Fruit fly (Drosophila melanogaster) whole organism, embryonic: ENCODE results near the gene CG10834.
A peak's percentile ranks its signal among the peaks of the same experiment; 100 is the strongest.

Source experiments
- Atf3 ChIP-seq: fragments of 200-800 bp; sonication (Bioruptor generic); optimal IDR thresholded peaks from 3 replicates; lab custom pipeline; 2016; ENCODE audit warnings: missing biosample characterization, missing genetic modification characterization
- CG10462 ChIP-seq: fragments of 200-800 bp; sonication (Bioruptor generic); optimal IDR thresholded peaks from 2 replicates; lab custom pipeline; 2016; ENCODE audit warnings: missing biosample characterization, missing genetic modification characterization
- CG10959 ChIP-seq: fragments of 200-800 bp; sonication (Bioruptor generic); IDR thresholded peaks from 2 replicates; pipeline ENCODE4 v1.3.6; 2022; ENCODE audit warnings: missing biosample characterization, missing genetic modification characterization
- CG11456 ChIP-seq: fragments of 200-800 bp; sonication (Bioruptor generic); IDR thresholded peaks from 3 replicates; pipeline ENCODE4 v1.3.6; 2022; ENCODE audit warnings: missing biosample characterization, missing genetic modification characterization
- CG12236 ChIP-seq: fragments of 200-800 bp; sonication (Bioruptor generic); optimal IDR thresholded peaks from 2 replicates; lab custom pipeline; 2016; ENCODE audit warnings: missing biosample characterization, missing genetic modification characterization
- CG1233 ChIP-seq: fragments of 200-800 bp; sonication (Bioruptor generic); optimal IDR thresholded peaks from 4 replicates; lab custom pipeline; 2018; ENCODE audit warnings: missing biosample characterization, mild to moderate bottlenecking, missing genetic modification characterization
- CG13123 ChIP-seq: fragments of 200-800 bp; sonication (Bioruptor generic); optimal IDR thresholded peaks from 2 replicates; lab custom pipeline; 2016; ENCODE audit warnings: missing biosample characterization, missing genetic modification characterization
- CG14014 ChIP-seq: fragments of 200-800 bp; sonication (Bioruptor generic); IDR thresholded peaks from 2 replicates; pipeline ENCODE4 v1.3.6; 2022; ENCODE audit warnings: missing biosample characterization, missing genetic modification characterization
- CG1529 ChIP-seq: fragments of 200-800 bp; sonication (Bioruptor generic); optimal IDR thresholded peaks from 3 replicates; lab custom pipeline; 2018; ENCODE audit warnings: missing biosample characterization, missing genetic modification characterization
- CG1832 ChIP-seq: fragments of 200-800 bp; sonication (Bioruptor generic); optimal IDR thresholded peaks from 2 replicates; lab custom pipeline; 2017; ENCODE audit warnings: missing biosample characterization, mild to moderate bottlenecking, missing genetic modification characterization, inconsistent platforms
- CG2199 ChIP-seq: fragments of 200-800 bp; sonication (Bioruptor generic); IDR thresholded peaks from 3 replicates; pipeline ENCODE4 v1.3.6; 2022; ENCODE audit warnings: missing biosample characterization, missing genetic modification characterization
- CG3065 ChIP-seq: fragments of 200-800 bp; sonication (Bioruptor generic); optimal IDR thresholded peaks from 2 replicates; lab custom pipeline; 2016; ENCODE audit warnings: missing biosample characterization, missing genetic modification characterization
- CG32767 ChIP-seq: fragments of 200-800 bp; sonication (Bioruptor generic); IDR thresholded peaks from 2 replicates; pipeline ENCODE4 v1.3.6; 2022; ENCODE audit warnings: missing biosample characterization, missing genetic modification characterization
- CG3407 ChIP-seq: fragments of 200-800 bp; sonication (Bioruptor generic); optimal IDR thresholded peaks from 2 replicates; lab custom pipeline; 2018; ENCODE audit warnings: missing biosample characterization, mild to moderate bottlenecking, missing genetic modification characterization
- CG4854 ChIP-seq: fragments of 200-800 bp; sonication (Bioruptor generic); optimal IDR thresholded peaks from 2 replicates; lab custom pipeline; 2016; ENCODE audit warnings: missing biosample characterization, missing genetic modification characterization, inconsistent platforms
- CG6254 ChIP-seq: fragments of 200-800 bp; sonication (Bioruptor generic); optimal IDR thresholded peaks from 3 replicates; lab custom pipeline; 2017; ENCODE audit warnings: mild to moderate bottlenecking, missing biosample characterization, missing genetic modification reagents, missing genetic modification characterization
- CG6272 ChIP-seq: fragments of 200-800 bp; sonication (Bioruptor generic); IDR thresholded peaks from 2 replicates; pipeline ENCODE4 v1.3.6; 2022; ENCODE audit warnings: missing biosample characterization, missing genetic modification characterization
- CG6791 ChIP-seq: fragments of 200-800 bp; sonication (Bioruptor generic); IDR thresholded peaks from 3 replicates; pipeline ENCODE4 v1.3.6; 2022; ENCODE audit warnings: missing biosample characterization, missing genetic modification characterization; ENCODE audit not compliant: partially characterized antibody
- CG7987 ChIP-seq: fragments of 200-800 bp; sonication (Bioruptor generic); optimal IDR thresholded peaks from 2 replicates; lab custom pipeline; 2018; ENCODE audit warnings: missing biosample characterization, mild to moderate bottlenecking, missing genetic modification characterization, moderate library complexity
- CG8359 ChIP-seq: fragments of 200-800 bp; sonication (Bioruptor generic); optimal IDR thresholded peaks from 2 replicates; lab custom pipeline; 2017; ENCODE audit warnings: missing biosample characterization, mild to moderate bottlenecking, missing genetic modification characterization, borderline replicate concordance
- CG8924 ChIP-seq: fragments of 200-800 bp; optimal IDR thresholded peaks from 3 replicates; lab custom pipeline; 2019; ENCODE audit warnings: missing biosample characterization, mild to moderate bottlenecking, missing genetic modification characterization, moderate library complexity
- CG9215 ChIP-seq: fragments of 200-800 bp; sonication (Bioruptor generic); IDR thresholded peaks from 2 replicates; pipeline ENCODE4 v1.3.6; 2022; ENCODE audit warnings: missing biosample characterization, missing genetic modification characterization
- CHES-1-like ChIP-seq: fragments of 200-800 bp; sonication (Bioruptor generic); optimal IDR thresholded peaks from 2 replicates; lab custom pipeline; 2016; ENCODE audit warnings: missing biosample characterization, missing genetic modification characterization
- Camta ChIP-seq: fragments of 200-800 bp; sonication (Bioruptor generic); optimal IDR thresholded peaks from 2 replicates; lab custom pipeline; 2016; ENCODE audit warnings: missing biosample characterization, missing genetic modification characterization
- Dbx ChIP-seq: fragments of 200-800 bp; sonication (Bioruptor generic); IDR thresholded peaks from 3 replicates; pipeline ENCODE4 v1.3.6; 2022; ENCODE audit warnings: missing biosample characterization, missing genetic modification characterization
- ERR ChIP-seq: fragments of 200-800 bp; sonication (Bioruptor generic); optimal IDR thresholded peaks from 2 replicates; lab custom pipeline; 2016; ENCODE audit warnings: missing biosample characterization, missing genetic modification characterization
- Fer3 ChIP-seq: fragments of 200-800 bp; sonication (Bioruptor generic); optimal IDR thresholded peaks from 2 replicates; lab custom pipeline; 2018; ENCODE audit warnings: missing biosample characterization, mild to moderate bottlenecking, missing genetic modification characterization, moderate library complexity
- Mad ChIP-seq: fragments of 200-800 bp; sonication (Bioruptor generic); optimal IDR thresholded peaks from 2 replicates; lab custom pipeline; 2016; ENCODE audit warnings: missing biosample characterization, missing genetic modification characterization
- PHDP ChIP-seq: fragments of 200-800 bp; sonication (Bioruptor generic); optimal IDR thresholded peaks from 3 replicates; lab custom pipeline; 2018; ENCODE audit warnings: missing biosample characterization, mild to moderate bottlenecking, missing genetic modification characterization, moderate library complexity
- Sry-β ChIP-seq: fragments of 200-800 bp; sonication (Bioruptor generic); optimal IDR thresholded peaks from 2 replicates; lab custom pipeline; 2018; ENCODE audit warnings: missing biosample characterization, mild to moderate bottlenecking, missing genetic modification characterization, moderate library complexity
- Xrp1 ChIP-seq: fragments of 200-800 bp; sonication (Bioruptor generic); IDR thresholded peaks from 2 replicates; pipeline ENCODE4 v1.3.6; 2022; ENCODE audit warnings: missing biosample characterization, missing genetic modification characterization
- al ChIP-seq: fragments of 200-800 bp; sonication (Bioruptor generic); IDR thresholded peaks from 2 replicates; pipeline ENCODE4 v1.3.6; 2022; ENCODE audit warnings: missing biosample characterization, missing genetic modification characterization
- ato ChIP-seq: fragments of 200-800 bp; sonication (Bioruptor generic); IDR thresholded peaks from 2 replicates; pipeline ENCODE4 v1.3.6; 2022; ENCODE audit warnings: missing biosample characterization, missing genetic modification characterization; ENCODE audit not compliant: partially characterized antibody
- chm ChIP-seq: fragments of 200-800 bp; sonication (Bioruptor generic); IDR thresholded peaks from 2 replicates; pipeline ENCODE4 v1.3.6; 2022; ENCODE audit warnings: missing biosample characterization, missing genetic modification characterization
- exex ChIP-seq: fragments of 200-800 bp; sonication (Bioruptor generic); optimal IDR thresholded peaks from 4 replicates; lab custom pipeline; 2018; ENCODE audit warnings: missing biosample characterization, mild to moderate bottlenecking, missing genetic modification characterization, moderate library complexity
- gce ChIP-seq: fragments of 200-800 bp; sonication (Bioruptor generic); IDR thresholded peaks from 3 replicates; pipeline ENCODE4 v1.3.6; 2022; ENCODE audit warnings: missing biosample characterization, missing genetic modification characterization
- gcm ChIP-seq: fragments of 200-800 bp; sonication (Bioruptor generic); optimal IDR thresholded peaks from 2 replicates; lab custom pipeline; 2019; ENCODE audit warnings: missing biosample characterization, mild to moderate bottlenecking, missing genetic modification characterization, moderate library complexity
- hb ChIP-seq: fragments of 200-800 bp; sonication (Bioruptor generic); IDR thresholded peaks from 3 replicates; pipeline ENCODE4 v1.3.6; 2022; ENCODE audit warnings: missing biosample characterization, missing genetic modification characterization; ENCODE audit not compliant: partially characterized antibody
- hkb ChIP-seq, 2 experiments: fragments of 200-800 bp in 1 of 2; fragments of >200 bp in 1 of 2; sonication (Bioruptor generic) in 1 of 2; IDR thresholded peaks in 1 of 2; optimal IDR thresholded peaks in 1 of 2; 2 replicates each; pipeline versions ENCODE4 v1.3.6 to Lab custom; 2017 to 2022; ENCODE audit warnings: missing biosample characterization in 1 of 2, missing genetic modification characterization in 1 of 2
- ind ChIP-seq: fragments of 200-800 bp; sonication (Bioruptor generic); optimal IDR thresholded peaks from 3 replicates; lab custom pipeline; 2016; ENCODE audit warnings: missing biosample characterization, missing genetic modification characterization
- kah ChIP-seq: fragments of 200-800 bp; sonication (Bioruptor generic); optimal IDR thresholded peaks from 2 replicates; lab custom pipeline; 2018; ENCODE audit warnings: missing biosample characterization, mild to moderate bottlenecking, missing genetic modification characterization
- kni ChIP-seq: fragments of 200-800 bp; sonication (Bioruptor generic); optimal IDR thresholded peaks from 3 replicates; lab custom pipeline; 2017; ENCODE audit warnings: mild to moderate bottlenecking, missing biosample characterization, missing genetic modification reagents, missing genetic modification characterization
- onecut ChIP-seq: fragments of 200-800 bp; sonication (Bioruptor generic); IDR thresholded peaks from 2 replicates; pipeline ENCODE4 v1.3.6; 2022; ENCODE audit warnings: missing biosample characterization, missing genetic modification characterization
- phol ChIP-seq: fragments of 200-800 bp; sonication (Bioruptor generic); optimal IDR thresholded peaks from 3 replicates; lab custom pipeline; 2018; ENCODE audit warnings: missing biosample characterization, mild to moderate bottlenecking, missing genetic modification characterization, moderate library complexity
- pnt ChIP-seq: fragments of 200-800 bp; sonication (Bioruptor generic); optimal IDR thresholded peaks from 3 replicates; lab custom pipeline; 2016; ENCODE audit warnings: missing biosample characterization, missing genetic modification characterization
- pros ChIP-seq: fragments of 200-800 bp; sonication (Bioruptor generic); optimal IDR thresholded peaks from 3 replicates; lab custom pipeline; 2019; ENCODE audit warnings: missing biosample characterization, mild to moderate bottlenecking, missing genetic modification characterization, moderate library complexity
- run ChIP-seq: fragments of 200-800 bp; sonication (Bioruptor generic); optimal IDR thresholded peaks from 3 replicates; lab custom pipeline; 2018; ENCODE audit warnings: missing biosample characterization, mild to moderate bottlenecking, missing genetic modification characterization
- sens ChIP-seq: fragments of 200-800 bp; sonication (Bioruptor generic); peaks from one replicate; lab custom pipeline; 2016; ENCODE audit warnings: missing biosample characterization, missing genetic modification characterization
- sr ChIP-seq: fragments of 200-800 bp; sonication (Bioruptor generic); IDR thresholded peaks from 3 replicates; pipeline ENCODE4 v1.3.6; 2022; ENCODE audit warnings: missing biosample characterization, missing genetic modification characterization
- stc ChIP-seq: fragments of 200-800 bp; sonication (Bioruptor generic); IDR thresholded peaks from 2 replicates; pipeline ENCODE4 v1.3.6; 2022; ENCODE audit warnings: missing biosample characterization, missing genetic modification characterization
- tna ChIP-seq: fragments of 200-800 bp; sonication (Bioruptor generic); IDR thresholded peaks from 2 replicates; pipeline ENCODE4 v1.3.6; 2022; ENCODE audit warnings: missing biosample characterization, missing genetic modification characterization; ENCODE audit not compliant: partially characterized antibody

The CG10834 gene

DNA sequence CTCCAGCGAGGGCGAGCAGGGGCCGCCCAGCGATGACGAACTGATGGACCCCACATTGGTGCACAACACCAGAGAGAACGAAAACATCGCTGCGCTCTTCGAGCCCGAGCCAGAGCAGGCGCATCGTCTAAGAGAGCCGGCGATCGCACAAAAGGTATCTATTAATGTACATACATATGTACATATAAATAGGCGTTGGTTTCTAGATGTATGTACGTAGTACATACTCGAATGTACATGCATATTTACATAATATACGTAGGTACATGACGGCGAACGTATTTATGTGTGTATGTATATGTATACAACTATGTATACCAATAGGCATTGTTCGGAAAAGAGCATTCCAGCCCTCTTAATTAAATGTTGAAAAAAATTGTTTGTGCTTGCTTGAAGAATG lies 37.0 kb upstream of the CG10834 start (continued):
- peak; percentile 14 for TF ChIP-seq Sry-β (GFP tag; lab: Kevin White, UChicago)
- no peak for TF ChIP-seq ind (GFP tag; lab: Kevin White, UChicago)
- TF ChIP-seq Xrp1: peak; percentile 82
- no peak; the same call in 1 of the 2 replicates for TF ChIP-seq CG14014
- no peak for TF ChIP-seq CG10462 (GFP tag; lab: Kevin White, UChicago)
- TF ChIP-seq kni (GFP tag; lab: Kevin White, UChicago): peak; percentile 97
- TF ChIP-seq CHES-1-like: no peak
- TF ChIP-seq onecut (GFP tag; lab: Robert Waterston, UW): peak; percentile 43; the same call in 1 of the 2 replicates
- peak; percentile 48 for TF ChIP-seq exex (tag; lab: Kevin White, UChicago)
- peak; percentile 50 for TF ChIP-seq kah
- TF ChIP-seq ERR (GFP tag; lab: Kevin White, UChicago): no peak
- TF ChIP-seq CG12236: no peak
- TF ChIP-seq CG9215 (GFP tag; lab: Robert Waterston, UW): no peak
- TF ChIP-seq pros (GFP tag; lab: Kevin White, UChicago): peak; percentile 25
- no peak for TF ChIP-seq CG6791 (GFP tag; lab: Robert Waterston, UW)
- TF ChIP-seq Mad (GFP tag; lab: Kevin White, UChicago): no peak
- TF ChIP-seq pnt (GFP tag; lab: Kevin White, UChicago): no peak
- TF ChIP-seq Camta (GFP tag; lab: Kevin White, UChicago): no peak
- no peak for TF ChIP-seq CG11456
- TF ChIP-seq CG2199 (GFP tag; lab: Robert Waterston, UW): no peak
- TF ChIP-seq sens: peak; percentile 45
- TF ChIP-seq CG13123 (GFP tag; lab: Kevin White, UChicago): no peak
- no peak for TF ChIP-seq CG8924 (tag; lab: Kevin White, UChicago)
- TF ChIP-seq PHDP: no peak
- no peak for TF ChIP-seq Atf3 (GFP tag; lab: Kevin White, UChicago)
- TF ChIP-seq stc (GFP tag; lab: Robert Waterston, UW): peak; percentile 33; the same call in 1 of the 2 replicates
- peak; percentile 65 for TF ChIP-seq Fer3 (tag; lab: Kevin White, UChicago)
- no peak for TF ChIP-seq CG4854
- TF ChIP-seq al: no peak
- no peak for TF ChIP-seq CG1529 (GFP tag; lab: Kevin White, UChicago)
- TF ChIP-seq CG3065 (GFP tag; lab: Kevin White, UChicago): no peak
- TF ChIP-seq gce (GFP tag; lab: Robert Waterston, UW): peak; percentile 63; the same call in 1 of the 3 replicates
- no peak for TF ChIP-seq chm (GFP tag; lab: Robert Waterston, UW)
- no peak for TF ChIP-seq CG3407 (GFP tag; lab: Kevin White, UChicago)
- no peak for TF ChIP-seq CG6272 (GFP tag; lab: Robert Waterston, UW)
- no peak for TF ChIP-seq Dbx
- TF ChIP-seq CG10959 (GFP tag; lab: Robert Waterston, UW): no peak
- no peak for TF ChIP-seq CG8359 (GFP tag; lab: Kevin White, UChicago)
- TF ChIP-seq hkb (optimal IDR thresholded peaks at IDR 0.05; lab: Kevin White, UChicago): no peak
- peak; percentile 55 for TF ChIP-seq hkb (GFP tag; IDR thresholded peaks at IDR 0.05; lab: Robert Waterston, UW)
- no peak for TF ChIP-seq CG1832
- TF ChIP-seq CG7987 (GFP tag; lab: Kevin White, UChicago): peak; percentile 80
- TF ChIP-seq run: no peak
- TF ChIP-seq ato (GFP tag; lab: Robert Waterston, UW): no peak
- TF ChIP-seq CG32767 (GFP tag; lab: Robert Waterston, UW): peak; percentile 55; the same call in 1 of the 2 replicates
- no peak for TF ChIP-seq hb (GFP tag; lab: Robert Waterston, UW)
- TF ChIP-seq gcm (GFP tag; lab: Kevin White, UChicago): no peak
- no peak for TF ChIP-seq sr (GFP tag; lab: Robert Waterston, UW)
- peak; percentile 84 for TF ChIP-seq CG1233 (GFP tag; lab: Kevin White, UChicago)
- no peak for TF ChIP-seq tna (GFP tag; lab: Robert Waterston, UW)
- peak; percentile 58 for TF ChIP-seq CG6254 (GFP tag; lab: Kevin White, UChicago)
- TF ChIP-seq phol: no peak
